Worm (Caenorhabditis elegans) whole organism, L2 larva: ENCODE measurements around the gene C01G10.9.
A peak's percentile ranks its signal among the peaks of the same experiment; 100 is the strongest.

Source experiments
- C34F6.9 ChIP-seq: fragments of 150-350 bp; optimal IDR thresholded peaks from 2 replicates; lab custom pipeline; 2014; ENCODE audit warnings: missing biosample characterization, missing genetic modification characterization
- F13H6.1 ChIP-seq: sonication (generic microtip); optimal IDR thresholded peaks from 2 replicates; lab custom pipeline; 2016; ENCODE audit warnings: missing genetic modification characterization, missing compliant biosample characterization
- Y55F3AM.14 ChIP-seq: fragments of 200-800 bp; sonication (Bioruptor generic); optimal IDR thresholded peaks from 2 replicates; lab custom pipeline; 2018; ENCODE audit warnings: mild to moderate bottlenecking, missing genetic modification characterization, missing compliant biosample characterization
- ZK546.5 ChIP-seq: sonication (generic microtip); optimal IDR thresholded peaks from 2 replicates; lab custom pipeline; 2017; ENCODE audit warnings: missing biosample characterization, missing genetic modification characterization
- alr-1 ChIP-seq: fragments of 150-350 bp; optimal IDR thresholded peaks from 2 replicates; lab custom pipeline; 2014; ENCODE audit warnings: missing biosample characterization, missing genetic modification characterization
- ama-1 ChIP-seq: fragments of 150-350 bp; optimal IDR thresholded peaks from 2 replicates; lab custom pipeline; 2018; ENCODE audit warnings: inconsistent platforms
- blmp-1 ChIP-seq: sonication (generic microtip); optimal IDR thresholded peaks from 2 replicates; lab custom pipeline; 2017; ENCODE audit warnings: missing genetic modification characterization, mild to moderate bottlenecking, missing compliant biosample characterization, antibody characterized with exemption, moderate library complexity; ENCODE audit not compliant: insufficient read depth
- ceh-16 ChIP-seq: fragments of 150-350 bp; optimal IDR thresholded peaks from 2 replicates; lab custom pipeline; 2014; ENCODE audit warnings: missing biosample characterization, missing genetic modification characterization
- dmd-4 ChIP-seq: sonication (generic microtip); optimal IDR thresholded peaks from 2 replicates; lab custom pipeline; 2017; ENCODE audit warnings: missing biosample characterization, missing genetic modification characterization
- elt-1 ChIP-seq: fragments of 150-350 bp; optimal IDR thresholded peaks from 2 replicates; lab custom pipeline; 2014; ENCODE audit warnings: missing biosample characterization, missing genetic modification characterization
- fos-1 ChIP-seq: fragments of 150-350 bp; optimal IDR thresholded peaks from 2 replicates; lab custom pipeline; 2014; ENCODE audit warnings: missing biosample characterization, missing genetic modification characterization
- gmeb-1 ChIP-seq: fragments of 150-350 bp; optimal IDR thresholded peaks from 2 replicates; lab custom pipeline; 2014; ENCODE audit warnings: missing biosample characterization, missing genetic modification characterization
- lin-13 ChIP-seq: fragments of 150-350 bp; optimal IDR thresholded peaks from 2 replicates; lab custom pipeline; 2014; ENCODE audit warnings: missing biosample characterization, missing genetic modification reagents, missing genetic modification characterization
- lin-39 ChIP-seq: fragments of 150-350 bp; optimal IDR thresholded peaks from 2 replicates; lab custom pipeline; 2014; ENCODE audit warnings: missing biosample characterization, missing genetic modification reagents, missing genetic modification characterization
- lsy-2 ChIP-seq, 2 experiments: fragments of 150-350 bp in 1 of 2; sonication (generic microtip) in 1 of 2; optimal IDR thresholded peaks; 2 replicates each; lab custom pipeline; 2014 to 2017; ENCODE audit warnings: missing biosample characterization in 2 of 2, missing genetic modification characterization in 2 of 2
- mbf-1 ChIP-seq: sonication (generic microtip); optimal IDR thresholded peaks from 2 replicates; lab custom pipeline; 2017; ENCODE audit warnings: missing biosample characterization, missing genetic modification characterization
- mdl-1 ChIP-seq, 2 experiments: fragments of 150-350 bp in 1 of 2; sonication (generic microtip) in 1 of 2; optimal IDR thresholded peaks; 2 replicates each; lab custom pipeline; 2017; ENCODE audit warnings: missing biosample characterization in 2 of 2, missing genetic modification characterization in 2 of 2
- nhr-10 ChIP-seq: sonication (generic microtip); optimal IDR thresholded peaks from 2 replicates; lab custom pipeline; 2017; ENCODE audit warnings: missing biosample characterization, missing genetic modification characterization
- nhr-12 ChIP-seq: fragments of 150-350 bp; optimal IDR thresholded peaks from 2 replicates; lab custom pipeline; 2014; ENCODE audit warnings: missing biosample characterization, missing genetic modification characterization
- nhr-129 ChIP-seq: fragments of 150-350 bp; optimal IDR thresholded peaks from 2 replicates; lab custom pipeline; 2014; ENCODE audit warnings: missing biosample characterization, missing genetic modification characterization
- nhr-23 ChIP-seq: fragments of 150-350 bp; optimal IDR thresholded peaks from 2 replicates; lab custom pipeline; 2014; ENCODE audit warnings: missing biosample characterization, missing genetic modification reagents, missing genetic modification characterization
- nhr-237 ChIP-seq: fragments of 150-350 bp; optimal IDR thresholded peaks from 2 replicates; lab custom pipeline; 2014; ENCODE audit warnings: missing biosample characterization, missing genetic modification characterization
- nhr-25 ChIP-seq: fragments of 150-350 bp; sonication (generic microtip); optimal IDR thresholded peaks from 3 replicates; lab custom pipeline; 2014; ENCODE audit warnings: missing biosample characterization, missing genetic modification characterization
- nhr-77 ChIP-seq: fragments of 150-350 bp; optimal IDR thresholded peaks from 2 replicates; lab custom pipeline; 2014; ENCODE audit warnings: missing biosample characterization, missing genetic modification characterization
- peb-1 ChIP-seq: fragments of 150-350 bp; optimal IDR thresholded peaks from 2 replicates; lab custom pipeline; 2014; ENCODE audit warnings: missing biosample characterization, missing genetic modification characterization
- skn-1 ChIP-seq: sonication (generic microtip); optimal IDR thresholded peaks from 2 replicates; lab custom pipeline; 2017; ENCODE audit warnings: missing biosample characterization, missing genetic modification characterization
- unc-39 ChIP-seq: fragments of 150-350 bp; optimal IDR thresholded peaks from 2 replicates; lab custom pipeline; 2014; ENCODE audit warnings: missing biosample characterization, missing genetic modification characterization
- unc-55 ChIP-seq: fragments of 150-350 bp; sonication (generic microtip); optimal IDR thresholded peaks from 3 replicates; lab custom pipeline; 2014; ENCODE audit warnings: missing biosample characterization, missing genetic modification reagents, missing genetic modification characterization
- unc-62 ChIP-seq: fragments of 150-350 bp; optimal IDR thresholded peaks from 2 replicates; lab custom pipeline; 2014; ENCODE audit warnings: missing biosample characterization, missing genetic modification reagents, missing genetic modification characterization
- zag-1 ChIP-seq: fragments of 150-350 bp; optimal IDR thresholded peaks from 2 replicates; lab custom pipeline; 2014; ENCODE audit warnings: missing biosample characterization, missing genetic modification characterization
- ztf-1 ChIP-seq: fragments of 200-800 bp; sonication (Bioruptor generic); conservative IDR thresholded peaks from 2 replicates; pipeline ENCODE4 v1.3.6; 2022; ENCODE audit warnings: missing genetic modification characterization, missing compliant biosample characterization
- ztf-11 ChIP-seq: sonication (generic microtip); optimal IDR thresholded peaks from 2 replicates; lab custom pipeline; 2017; ENCODE audit warnings: missing biosample characterization, missing genetic modification characterization
- ztf-4 ChIP-seq: fragments of 150-350 bp; optimal IDR thresholded peaks from 2 replicates; lab custom pipeline; 2014; ENCODE audit warnings: missing biosample characterization, missing genetic modification characterization

C01G10.9 gene

DNA sequence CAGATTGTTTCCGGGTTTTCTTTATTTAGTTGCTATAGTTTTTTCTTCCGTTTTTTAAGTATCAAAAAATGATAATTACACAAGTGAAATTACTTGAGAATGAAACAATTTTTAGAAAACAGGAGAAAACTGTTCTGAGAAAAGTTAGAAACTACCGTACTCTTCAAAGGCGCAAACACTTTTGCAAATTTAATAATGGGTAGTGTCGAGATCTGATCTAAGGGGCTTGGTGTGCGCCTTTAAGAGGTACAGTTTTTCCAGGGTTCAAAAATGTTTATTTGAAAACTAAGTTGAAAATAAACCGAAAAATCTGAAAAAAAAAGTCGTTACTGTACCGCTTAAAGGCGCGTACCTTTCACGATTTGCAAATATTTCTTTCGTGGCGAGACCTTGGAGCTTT, 21.7 kb upstream of the C01G10.9 start:
- no peak for TF ChIP-seq ztf-4 (tag; lab: Kevin White, UChicago)
- no peak for TF ChIP-seq nhr-25 (tag; lab: Kevin White, UChicago)
- TF ChIP-seq nhr-23 (tag; lab: Kevin White, UChicago) = no peak
- TF ChIP-seq mdl-1 (tag; optimal IDR thresholded peaks at IDR 0.05; lab: Kevin White, UChicago) = no peak
- no peak for TF ChIP-seq peb-1 (tag; lab: Kevin White, UChicago)
- TF ChIP-seq fos-1 (tag; lab: Kevin White, UChicago) = no peak
- no peak for TF ChIP-seq zag-1
- no peak for TF ChIP-seq ztf-11 (tag; lab: Kevin White, UChicago)
- TF ChIP-seq elt-1 (tag; lab: Kevin White, UChicago) = no peak
- TF ChIP-seq ceh-16 (tag; lab: Kevin White, UChicago) = no peak
- no peak for TF ChIP-seq ztf-1 (GFP tag; lab: Robert Waterston, UW)
- TF ChIP-seq blmp-1 (tag; lab: Kevin White, UChicago) = no peak
- TF ChIP-seq mbf-1 (tag; lab: Kevin White, UChicago) = no peak
- no peak for TF ChIP-seq ama-1 (lab: Kevin White, UChicago)

DNA sequence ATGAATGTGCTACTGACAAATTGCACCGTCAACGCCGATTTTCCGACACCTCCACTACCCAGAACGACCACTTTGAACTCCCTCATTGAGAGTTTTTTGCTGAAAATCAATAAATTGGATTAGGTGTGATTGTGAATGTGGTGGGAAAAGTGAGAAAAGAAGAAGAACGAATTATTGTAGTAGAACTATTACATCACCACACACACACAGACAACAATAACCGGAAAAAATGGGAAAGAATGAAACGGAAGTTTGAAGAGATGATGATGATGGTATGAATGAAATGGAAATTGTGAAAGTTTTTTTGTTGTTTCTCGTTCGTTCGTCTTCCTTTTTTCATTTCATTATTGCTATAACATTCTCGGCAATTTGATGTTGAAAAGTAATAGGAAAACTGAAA, 18.3 kb upstream of the C01G10.9 start, which contains the start of gene rap-2:
Gene rap-2 (minus strand): TSS at position 101 of the 400 bp plus-strand sequence.
- TF ChIP-seq ztf-4 (tag; lab: Kevin White, UChicago) = no peak
- TF ChIP-seq, all 48 proteins: peak for 0

DNA sequence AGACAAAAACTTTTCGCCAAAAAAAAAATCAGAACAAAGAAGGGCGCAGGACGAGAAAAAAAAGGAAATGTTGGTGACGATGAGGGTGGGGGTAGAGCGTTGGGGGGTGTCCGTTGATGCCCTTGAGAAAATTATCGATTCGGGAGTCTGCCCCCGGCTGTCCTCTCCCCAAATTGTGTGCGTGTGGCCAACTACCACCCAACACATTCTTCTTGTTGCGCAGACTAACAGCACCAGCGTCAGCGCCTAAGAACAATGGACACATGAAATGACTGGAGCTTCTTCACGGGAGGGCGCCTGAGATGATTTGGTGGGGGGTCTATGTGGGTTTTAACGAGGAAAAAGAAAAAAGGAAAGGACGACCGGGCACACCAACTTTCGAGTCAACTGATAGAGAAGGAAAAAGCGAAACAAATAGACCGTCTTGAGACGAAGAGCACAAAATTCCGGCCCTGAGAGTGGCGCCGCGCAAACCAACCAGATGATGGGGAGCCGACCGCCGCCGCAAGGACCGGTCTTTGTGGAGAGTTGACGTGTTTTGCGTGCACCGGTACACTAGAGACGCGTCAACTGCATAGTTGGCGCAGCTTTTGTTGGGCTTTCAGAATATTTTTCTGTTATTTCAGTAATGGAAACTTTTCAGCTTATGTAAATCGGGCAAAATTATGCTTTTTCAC, 17.1 kb upstream of the C01G10.9 start, which contains the start of gene C25D7.9:
Gene C25D7.9 (plus strand): TSS at position 68 of the 677 bp plus-strand sequence.
- peak in 1 of 2 experiments; percentile 13 for TF ChIP-seq lsy-2 (tag; optimal IDR thresholded peaks at IDR 0.05; lab: Kevin White, UChicago)
- no peak for TF ChIP-seq alr-1 (tag; lab: Kevin White, UChicago)
- TF ChIP-seq mdl-1 (tag; optimal IDR thresholded peaks at IDR 0.05; lab: Kevin White, UChicago) = no peak
- TF ChIP-seq ZK546.5 = no peak
- peak; percentile 59 for TF ChIP-seq unc-55 (GFP tag; lab: Kevin White, UChicago)
- no peak for TF ChIP-seq Y55F3AM.14 (GFP tag; lab: Kevin White, UChicago)
- peak; percentile 51 for TF ChIP-seq zag-1
- no peak for TF ChIP-seq ceh-16 (tag; lab: Kevin White, UChicago)
- TF ChIP-seq blmp-1 (tag; lab: Kevin White, UChicago) = no peak
- peak; percentile 29 for TF ChIP-seq C34F6.9 (tag; lab: Kevin White, UChicago)
- TF ChIP-seq ztf-11 (tag; lab: Kevin White, UChicago) = no peak
- no peak for TF ChIP-seq dmd-4 (tag; lab: Kevin White, UChicago)
- TF ChIP-seq gmeb-1 (tag; lab: Kevin White, UChicago) = peak; percentile 10
- TF ChIP-seq lin-13 (GFP tag; lab: Kevin White, UChicago) = peak; percentile 36
- TF ChIP-seq mbf-1 (tag; lab: Kevin White, UChicago) = no peak
- TF ChIP-seq nhr-129 (tag; lab: Kevin White, UChicago) = peak; percentile 23
- no peak for TF ChIP-seq nhr-77 (tag; lab: Kevin White, UChicago)
- TF ChIP-seq F13H6.1 (tag; lab: Kevin White, UChicago) = peak; percentile 9

DNA sequence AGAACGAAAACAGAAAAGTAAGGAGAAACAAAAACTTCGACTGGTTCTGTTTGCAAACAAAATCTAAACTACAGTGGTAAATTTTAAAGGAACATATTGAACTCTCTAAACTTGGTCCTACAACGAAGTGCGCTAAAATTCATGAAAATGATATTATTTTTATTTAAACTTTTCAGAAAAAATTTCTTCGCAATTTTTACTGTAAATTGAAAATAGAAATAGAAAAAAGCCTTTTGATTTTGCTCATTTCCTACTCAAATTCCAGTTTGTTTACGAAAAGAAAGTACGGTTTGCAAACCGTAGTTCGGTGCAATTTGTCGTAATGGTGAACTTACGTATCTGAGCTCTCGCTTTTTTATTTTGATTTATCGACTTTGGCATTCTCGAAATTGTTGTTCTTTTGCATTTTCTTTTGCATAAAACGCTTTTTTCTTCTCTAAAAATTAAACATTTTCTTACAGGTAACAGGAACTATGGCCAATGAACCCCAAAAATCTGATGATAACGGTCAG, 16.4 kb upstream of the C01G10.9 start, which contains the start of gene otub-1:
Gene otub-1 (plus strand): TSS at position 462 of the 512 bp plus-strand sequence.
- TF ChIP-seq nhr-10 (tag; lab: Kevin White, UChicago) (no peak), lin-39 (tag; lab: Kevin White, UChicago) (no peak), nhr-129 (tag; lab: Kevin White, UChicago) (no peak)

DNA sequence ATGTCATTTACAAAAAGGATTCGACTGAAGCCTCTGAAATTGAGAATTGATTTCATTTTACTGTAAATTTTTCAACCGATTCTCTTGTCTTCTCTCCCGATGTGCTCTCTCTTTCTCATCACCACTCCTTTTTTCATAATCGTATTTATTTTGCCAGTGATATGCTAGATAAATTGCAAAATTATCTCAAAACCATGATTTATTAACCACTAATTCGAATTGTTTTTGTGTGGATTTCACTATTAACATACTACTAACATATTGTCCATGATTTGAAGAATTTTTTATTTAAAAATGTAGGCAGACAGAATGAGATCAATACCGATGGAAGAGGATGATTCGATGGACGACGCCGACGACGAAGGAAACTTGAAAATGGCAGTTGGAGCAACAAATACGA, 15.2 kb upstream of the C01G10.9 start, which contains the start of gene C25D7.10:
Gene C25D7.10 (plus strand): TSS at position 301 of the 400 bp plus-strand sequence.
- TF ChIP-seq unc-62 (GFP tag; lab: Kevin White, UChicago) (no peak), ztf-1 (GFP tag; lab: Robert Waterston, UW) (no peak), ztf-11 (tag; lab: Kevin White, UChicago) (no peak), F13H6.1 (tag; lab: Kevin White, UChicago) (no peak), nhr-10 (tag; lab: Kevin White, UChicago) (no peak), skn-1 (no peak), peb-1 (tag; lab: Kevin White, UChicago) (no peak), blmp-1 (tag; lab: Kevin White, UChicago) (no peak), nhr-23 (tag; lab: Kevin White, UChicago) (no peak), ztf-4 (tag; lab: Kevin White, UChicago) (no peak), nhr-237 (tag; lab: Kevin White, UChicago) (no peak), nhr-12 (tag; lab: Kevin White, UChicago) (no peak), unc-55 (GFP tag; lab: Kevin White, UChicago) (no peak), gmeb-1 (tag; lab: Kevin White, UChicago) (no peak), nhr-25 (tag; lab: Kevin White, UChicago) (no peak), unc-39 (tag; lab: Kevin White, UChicago) (no peak), dmd-4 (tag; lab: Kevin White, UChicago) (no peak)
